Worm (Caenorhabditis elegans) whole organism, L4/young adult: ENCODE data around the gene dpy-9.

Experiments
- W03F9.2 ChIP-seq: fragments of 150-350 bp; optimal IDR thresholded peaks from 2 replicates; lab custom pipeline; 2014; ENCODE audit warnings: missing biosample characterization, missing genetic modification characterization
- dao-5 ChIP-seq: sonication (generic microtip); optimal IDR thresholded peaks from 2 replicates; lab custom pipeline; 2016; ENCODE audit warnings: missing genotype, missing genetic modification characterization, moderate library complexity, missing compliant biosample characterization
- him-1 ChIP-seq: sonication (generic microtip); optimal IDR thresholded peaks from 2 replicates; lab custom pipeline; 2016; ENCODE audit warnings: missing genotype, missing genetic modification reagents, missing genetic modification characterization, missing compliant biosample characterization

DNA sequence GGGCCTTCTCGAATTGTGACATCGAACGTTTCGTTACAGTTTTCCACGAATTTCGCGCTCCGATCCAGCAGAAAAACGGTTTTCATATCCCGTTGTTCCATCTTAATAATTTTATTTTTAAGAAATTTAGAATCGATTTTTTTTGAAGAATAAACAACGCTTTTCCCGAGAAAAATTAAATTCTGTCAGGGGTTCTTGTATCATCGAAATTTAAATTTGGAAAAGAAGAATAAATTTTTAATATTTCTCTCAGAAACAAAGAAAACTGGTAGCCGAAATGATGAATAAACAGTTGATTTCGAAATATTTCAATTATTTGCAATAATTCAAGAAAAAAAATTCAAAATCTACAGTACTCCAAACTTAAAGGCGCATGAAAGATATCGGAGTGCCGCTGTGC lies 21.7 kb downstream of the dpy-9 start, which contains the start of gene ints-13:
- TF ChIP-seq W03F9.2 (no peak), him-1 (tag; lab: Kevin White, UChicago) (no peak), dao-5 (tag; lab: Kevin White, UChicago) (no peak)
